Worm (Caenorhabditis elegans) whole organism, young adult: ENCODE measurements around the gene F40A3.7.

Experiments used
- Y67H2A.10 ChIP-seq: fragments of 200-800 bp; sonication (Bioruptor generic); conservative IDR thresholded peaks from 2 replicates; pipeline ENCODE4 v1.3.6; 2022; ENCODE audit warnings: missing genetic modification reagents, missing genetic modification characterization, missing compliant biosample characterization
- akir-1 ChIP-seq: fragments of 200-800 bp; sonication (Bioruptor generic); optimal IDR thresholded peaks from 2 replicates; lab custom pipeline; 2018; ENCODE audit warnings: mild to moderate bottlenecking, missing genetic modification characterization, moderate library complexity, missing compliant biosample characterization
- ama-1 ChIP-seq, 3 experiments: fragments of 150-350 bp in 1 of 3; sonication (generic microtip) in 2 of 3; optimal IDR thresholded peaks; 2 replicates each; lab custom pipeline; 2014 to 2018; ENCODE audit warnings: missing biosample characterization in 2 of 3, missing genetic modification characterization in 2 of 3, missing genetic modification reagents in 2 of 3
- ceh-40 ChIP-seq: fragments of 200-800 bp; sonication (Bioruptor generic); IDR thresholded peaks from 2 replicates; pipeline ENCODE4 v1.3.6; 2022; ENCODE audit warnings: missing genetic modification characterization, missing compliant biosample characterization
- ceh-79 ChIP-seq: sonication (generic microtip); optimal IDR thresholded peaks from 2 replicates; lab custom pipeline; 2017; ENCODE audit warnings: mild to moderate bottlenecking, missing genetic modification characterization, missing compliant biosample characterization
- him-1 ChIP-seq: sonication (generic microtip); optimal IDR thresholded peaks from 2 replicates; lab custom pipeline; 2016; ENCODE audit warnings: missing genotype, missing genetic modification reagents, missing genetic modification characterization, missing compliant biosample characterization
- let-526 ChIP-seq: fragments of 200-800 bp; sonication (Bioruptor generic); IDR thresholded peaks from 2 replicates; pipeline ENCODE4 v1.3.6; 2022; ENCODE audit warnings: missing genetic modification reagents, missing genetic modification characterization, missing compliant biosample characterization
- nhr-120 ChIP-seq: fragments of 200-800 bp; sonication (Bioruptor generic); IDR thresholded peaks from 2 replicates; pipeline ENCODE4 v1.3.6; 2022; ENCODE audit warnings: missing genetic modification characterization, missing compliant biosample characterization
- pbrm-1 ChIP-seq: fragments of 200-800 bp; sonication (Bioruptor generic); IDR thresholded peaks from 2 replicates; pipeline ENCODE4 v1.3.6; 2022; ENCODE audit warnings: missing genetic modification reagents, missing genetic modification characterization, missing compliant biosample characterization
- pha-4 ChIP-seq: fragments of 150-350 bp; sonication (generic microtip); optimal IDR thresholded peaks from 2 replicates; lab custom pipeline; 2014; ENCODE audit warnings: missing biosample characterization, missing genetic modification reagents, missing genetic modification characterization
- repo-1 ChIP-seq: sonication (generic microtip); optimal IDR thresholded peaks from 2 replicates; lab custom pipeline; 2017; ENCODE audit warnings: mild to moderate bottlenecking, missing genetic modification characterization, missing compliant biosample characterization
- sea-2 ChIP-seq: fragments of 200-800 bp; sonication (Bioruptor generic); IDR thresholded peaks from 2 replicates; pipeline ENCODE4 v1.3.6; 2022; ENCODE audit warnings: missing genetic modification characterization, missing compliant biosample characterization
- unc-130 ChIP-seq: sonication (generic microtip); optimal IDR thresholded peaks from 2 replicates; lab custom pipeline; 2016; ENCODE audit warnings: missing genetic modification reagents, missing genetic modification characterization, missing compliant biosample characterization

DNA sequence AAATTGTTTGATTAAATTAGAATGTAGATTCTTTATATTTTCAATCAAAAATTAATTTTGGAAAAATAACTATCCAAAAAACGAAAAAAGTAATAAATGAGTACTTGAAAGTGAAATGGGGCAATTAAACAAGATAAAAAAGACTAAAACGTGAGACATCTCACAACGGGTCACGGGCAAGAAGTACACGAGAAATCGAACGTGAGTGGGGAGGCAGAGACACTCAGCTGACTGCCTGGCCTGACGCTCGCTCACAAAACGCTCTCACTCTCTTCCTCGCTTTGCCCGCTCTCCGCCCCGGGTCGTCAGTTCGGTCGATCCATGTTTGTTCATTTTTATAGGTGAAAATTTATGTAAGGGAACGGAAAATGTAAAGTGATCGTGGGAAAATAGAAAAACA lies 51.4 kb downstream of the F40A3.7 start:
- TF ChIP-seq him-1, result no peak
- TF ChIP-seq pha-4 (tag; lab: Kevin White, UChicago), result no peak
- TF ChIP-seq sea-2 (GFP tag; lab: Robert Waterston, UW), result no peak
- no peak for TF ChIP-seq ceh-79
- no peak for TF ChIP-seq pbrm-1 (GFP tag; lab: Robert Waterston, UW)
- no peak for TF ChIP-seq nhr-120 (GFP tag; lab: Robert Waterston, UW)
- no peak for TF ChIP-seq ceh-40 (GFP tag; lab: Robert Waterston, UW)
- TF ChIP-seq repo-1, result no peak
- TF ChIP-seq akir-1, result no peak
- no peak for TF ChIP-seq ama-1 (optimal IDR thresholded peaks at IDR 0.05; lab: Kevin White, UChicago)
- TF ChIP-seq ama-1 (GFP tag; optimal IDR thresholded peaks at IDR 0.05; lab: Kevin White, UChicago), result no peak
- TF ChIP-seq unc-130, result no peak
- TF ChIP-seq Y67H2A.10 (GFP tag; lab: Robert Waterston, UW), result no peak
- no peak for TF ChIP-seq let-526 (GFP tag; lab: Robert Waterston, UW)
